Fruit fly (Drosophila melanogaster): ENCODE results near the gene Dus2.

The Dus2 gene

dm6 chrX:14208426-14209208 is 29.2 kb upstream of the Dus2 start (continued):
- TF ChIP-seq lov (optimal IDR thresholded peaks at IDR 0.05) = no peak
- 0 out of 3 replicates have a peak, but pooled peaks have one; percentile 23 for TF ChIP-seq lov (GFP tag; IDR thresholded peaks at IDR 0.05)
- peak; percentile 83 for TF ChIP-seq Asciz (GFP tag; optimal IDR thresholded peaks at IDR 0.05)
- peak; percentile 73 for TF ChIP-seq unpg (GFP tag; optimal IDR thresholded peaks at IDR 0.05)
- TF ChIP-seq CG14710 (tag; optimal IDR thresholded peaks at IDR 0.05) = peak; percentile 77
- TF ChIP-seq mirr (GFP tag; optimal IDR thresholded peaks at IDR 0.05) = no peak
- peak; percentile 39 for TF ChIP-seq CG8089 (GFP tag; optimal IDR thresholded peaks at IDR 0.05)
- TF ChIP-seq salm (tag; optimal IDR thresholded peaks at IDR 0.05) = peak; percentile 48
- TF ChIP-seq Awh (GFP tag; IDR thresholded peaks at IDR 0.05) = no peak; the same call in 1 of the 2 replicates
- TF ChIP-seq CG17186 (GFP tag; optimal IDR thresholded peaks at IDR 0.05) = no peak
- TF ChIP-seq Hmx (GFP tag; optimal IDR thresholded peaks at IDR 0.05) = no peak
- peak; percentile 34 for TF ChIP-seq CG10654 (GFP tag; optimal IDR thresholded peaks at IDR 0.05)
- peak; percentile 4 for TF ChIP-seq Bteb2 (GFP tag; optimal IDR thresholded peaks at IDR 0.05)
- TF ChIP-seq kah (GFP tag; optimal IDR thresholded peaks at IDR 0.05) = peak; percentile 49
- TF ChIP-seq hbn (GFP tag; IDR thresholded peaks at IDR 0.05; ENCODE audit: partially characterized antibody) = no peak
- peak; percentile 39 to 82 for TF ChIP-seq bsh (GFP tag; optimal IDR thresholded peaks at IDR 0.05)
- TF ChIP-seq CG11398 (GFP tag; optimal IDR thresholded peaks at IDR 0.05) = peak; percentile 9
- TF ChIP-seq HLH4C (GFP tag; IDR thresholded peaks at IDR 0.05; ENCODE audit: partially characterized antibody) = no peak
- peak; percentile 34; the same call in 1 of the 3 replicates for TF ChIP-seq B-H1 (GFP tag; IDR thresholded peaks at IDR 0.05)
- TF ChIP-seq CrebB (tag; optimal IDR thresholded peaks at IDR 0.05) = no peak
- TF ChIP-seq so (GFP tag; IDR thresholded peaks at IDR 0.05) = peak; percentile 42; the same call in 1 of the 3 replicates
- no peak for TF ChIP-seq ERR (GFP tag; optimal IDR thresholded peaks at IDR 0.05)
- no peak for TF ChIP-seq pb (GFP tag; optimal IDR thresholded peaks at IDR 0.05)
- TF ChIP-seq Sry-β (GFP tag; optimal IDR thresholded peaks at IDR 0.05) = peak; percentile 9
- no peak for TF ChIP-seq eyg (GFP tag; optimal IDR thresholded peaks at IDR 0.05)
- TF ChIP-seq croc (GFP tag; conservative IDR thresholded peaks at IDR 0.05) = no peak
- TF ChIP-seq Sin3A (optimal IDR thresholded peaks at IDR 0.05) = no peak
- peak; percentile 74 for TF ChIP-seq MTF-1 (GFP tag; optimal IDR thresholded peaks at IDR 0.05; ENCODE audit: borderline replicate concordance)
- peak; percentile 86 for TF ChIP-seq CG10979 (tag; optimal IDR thresholded peaks at IDR 0.05)
- TF ChIP-seq CG14441 (GFP tag; IDR thresholded peaks at IDR 0.05) = peak; percentile 44; the same call in 1 of the 2 replicates
- TF ChIP-seq CG31388 (GFP tag; optimal IDR thresholded peaks at IDR 0.05) = no peak
- peak; percentile 54 for TF ChIP-seq ranshi (GFP tag; IDR thresholded peaks at IDR 0.05)
- peak; percentile 19 for TF ChIP-seq CG2875 (GFP tag; optimal IDR thresholded peaks at IDR 0.05)
- TF ChIP-seq CG8478 (optimal IDR thresholded peaks at IDR 0.05) = no peak
- peak; percentile 30 for TF ChIP-seq chn (GFP tag; optimal IDR thresholded peaks at IDR 0.05)
- peak; percentile 52 for TF ChIP-seq CG4707 (GFP tag; optimal IDR thresholded peaks at IDR 0.05)
- TF ChIP-seq tin (GFP tag; optimal IDR thresholded peaks at IDR 0.05) = peak; percentile 70
- TF ChIP-seq dysf (GFP tag; IDR thresholded peaks at IDR 0.05) = peak; percentile 52; the same call in 2 of the 3 replicates
- TF ChIP-seq twi (tag; optimal IDR thresholded peaks at IDR 0.05) = no peak
- no peak for TF ChIP-seq hkb (optimal IDR thresholded peaks at IDR 0.05)
- peak; percentile 82 for TF ChIP-seq hkb (GFP tag; IDR thresholded peaks at IDR 0.05)
- peak; percentile 60 for TF ChIP-seq CG17829 (tag; optimal IDR thresholded peaks at IDR 0.05)
- peak; percentile 83 for TF ChIP-seq CG4360 (GFP tag; IDR thresholded peaks at IDR 0.05)
- no peak for TF ChIP-seq Gsc (GFP tag; IDR thresholded peaks at IDR 0.05)
- peak; percentile 65 for TF ChIP-seq CG13424 (tag; optimal IDR thresholded peaks at IDR 0.05)
- peak; percentile 80 for TF ChIP-seq gem (tag; optimal IDR thresholded peaks at IDR 0.05)
- no peak for TF ChIP-seq CG34376 (GFP tag; optimal IDR thresholded peaks at IDR 0.05)
- peak; percentile 39 for TF ChIP-seq CG2202 (tag; optimal IDR thresholded peaks at IDR 0.05)
- no peak for TF ChIP-seq Rx (GFP tag; IDR thresholded peaks at IDR 0.05)
- TF ChIP-seq dati (GFP tag; IDR thresholded peaks at IDR 0.05) = no peak

All from whole organism, embryonic.